Worm (Caenorhabditis elegans) whole organism, mixed stage, embryonic: ENCODE results near the gene col-74.
A peak's percentile ranks its signal among the peaks of the same experiment; 100 is the strongest.

Experiments
- M03D4.4 ChIP-seq: sonication (generic microtip); optimal IDR thresholded peaks from 2 replicates; lab custom pipeline; 2017; ENCODE audit warnings: mild to moderate bottlenecking, missing genetic modification characterization, missing compliant biosample characterization
- bed-3 ChIP-seq: fragments of 200-800 bp; sonication (Bioruptor generic); optimal IDR thresholded peaks from 3 replicates; lab custom pipeline; 2018; ENCODE audit warnings: mild to moderate bottlenecking, missing genetic modification characterization, moderate library complexity, missing compliant biosample characterization
- blmp-1 ChIP-seq: fragments of 150-350 bp; optimal IDR thresholded peaks from 2 replicates; lab custom pipeline; 2014; ENCODE audit warnings: missing biosample characterization, missing genetic modification characterization
- ceh-39 ChIP-seq: fragments of 150-350 bp; optimal IDR thresholded peaks from 2 replicates; lab custom pipeline; 2014; ENCODE audit warnings: missing biosample characterization, missing genetic modification characterization
- ceh-43 ChIP-seq: fragments of 200-800 bp; sonication (Bioruptor generic); optimal IDR thresholded peaks from 2 replicates; lab custom pipeline; 2018; ENCODE audit warnings: mild to moderate bottlenecking, missing genetic modification characterization, moderate library complexity, missing compliant biosample characterization
- ceh-83 ChIP-seq: fragments of 200-800 bp; sonication (Bioruptor generic); optimal IDR thresholded peaks from 2 replicates; lab custom pipeline; 2018; ENCODE audit warnings: mild to moderate bottlenecking, missing genetic modification characterization, missing compliant biosample characterization
- ces-1 ChIP-seq: fragments of 150-350 bp; optimal IDR thresholded peaks from 2 replicates; lab custom pipeline; 2014; ENCODE audit warnings: missing biosample characterization, missing genetic modification reagents, missing genetic modification characterization
- cnd-1 ChIP-seq: fragments of 200-800 bp; sonication (Bioruptor generic); optimal IDR thresholded peaks from 2 replicates; lab custom pipeline; 2018; ENCODE audit warnings: mild to moderate bottlenecking, missing genetic modification characterization, missing compliant biosample characterization
- drap-1 ChIP-seq: fragments of 200-800 bp; sonication (Bioruptor generic); optimal IDR thresholded peaks from 3 replicates; lab custom pipeline; 2018; ENCODE audit warnings: mild to moderate bottlenecking, missing genetic modification characterization, missing compliant biosample characterization
- elt-1 ChIP-seq: sonication (generic microtip); optimal IDR thresholded peaks from 2 replicates; lab custom pipeline; 2017; ENCODE audit warnings: missing genetic modification characterization, mild to moderate bottlenecking, missing compliant biosample characterization, antibody characterized with exemption, moderate library complexity, borderline replicate concordance; ENCODE audit not compliant: insufficient read depth
- elt-3 ChIP-seq: fragments of 150-350 bp; optimal IDR thresholded peaks from 2 replicates; lab custom pipeline; 2014; ENCODE audit warnings: missing biosample characterization, missing genetic modification characterization
- flh-1 ChIP-seq: fragments of 200-800 bp; sonication (Bioruptor generic); optimal IDR thresholded peaks from 2 replicates; lab custom pipeline; 2018; ENCODE audit warnings: mild to moderate bottlenecking, missing genetic modification characterization, moderate library complexity, missing compliant biosample characterization
- ham-2 ChIP-seq: fragments of 200-800 bp; sonication (Bioruptor generic); optimal IDR thresholded peaks from 2 replicates; lab custom pipeline; 2018; ENCODE audit warnings: mild to moderate bottlenecking, missing genetic modification characterization, missing compliant biosample characterization
- hlh-1 ChIP-seq: fragments of 150-350 bp; optimal IDR thresholded peaks from 2 replicates; lab custom pipeline; 2014; ENCODE audit warnings: missing biosample characterization, missing genetic modification reagents, missing genetic modification characterization
- lin-13 ChIP-seq: fragments of 150-350 bp; optimal IDR thresholded peaks from 2 replicates; lab custom pipeline; 2014; ENCODE audit warnings: missing biosample characterization, missing genetic modification characterization
- lin-32 ChIP-seq: fragments of 200-800 bp; sonication (Bioruptor generic); optimal IDR thresholded peaks from 2 replicates; lab custom pipeline; 2018; ENCODE audit warnings: mild to moderate bottlenecking, missing genetic modification characterization, missing compliant biosample characterization
- lsy-2 ChIP-seq: fragments of 150-350 bp; optimal IDR thresholded peaks from 2 replicates; lab custom pipeline; 2014; ENCODE audit warnings: missing biosample characterization, missing genetic modification characterization
- mab-5 ChIP-seq: fragments of 150-350 bp; optimal IDR thresholded peaks from 2 replicates; lab custom pipeline; 2014; ENCODE audit warnings: missing biosample characterization, missing genetic modification characterization
- mep-1 ChIP-seq: fragments of 150-350 bp; optimal IDR thresholded peaks from 2 replicates; lab custom pipeline; 2017; ENCODE audit warnings: missing biosample characterization, missing genetic modification reagents, missing genetic modification characterization, inconsistent platforms
- mls-2 ChIP-seq: sonication (generic microtip); optimal IDR thresholded peaks from 2 replicates; lab custom pipeline; 2016; ENCODE audit warnings: mild to moderate bottlenecking, missing genetic modification characterization, moderate library complexity, missing compliant biosample characterization
- nhr-12 ChIP-seq: fragments of 150-350 bp; optimal IDR thresholded peaks from 2 replicates; lab custom pipeline; 2014; ENCODE audit warnings: missing biosample characterization, missing genetic modification characterization
- nhr-2 ChIP-seq: fragments of 150-350 bp; optimal IDR thresholded peaks from 2 replicates; lab custom pipeline; 2014; ENCODE audit warnings: missing biosample characterization, missing genetic modification characterization
- nhr-237 ChIP-seq: fragments of 150-350 bp; optimal IDR thresholded peaks from 2 replicates; lab custom pipeline; 2014; ENCODE audit warnings: missing biosample characterization, missing genetic modification characterization
- nhr-28 ChIP-seq: fragments of 150-350 bp; optimal IDR thresholded peaks from 2 replicates; lab custom pipeline; 2014; ENCODE audit warnings: missing biosample characterization, missing genetic modification characterization
- nhr-76 ChIP-seq: sonication (generic microtip); optimal IDR thresholded peaks from 2 replicates; lab custom pipeline; 2017; ENCODE audit warnings: missing biosample characterization, missing genetic modification characterization
- pha-4 ChIP-seq: fragments of 150-350 bp; optimal IDR thresholded peaks from 2 replicates; lab custom pipeline; 2018; ENCODE audit warnings: missing biosample characterization, missing genetic modification reagents, missing genetic modification characterization
- sem-2 ChIP-seq: fragments of 200-800 bp; sonication (Bioruptor generic); optimal IDR thresholded peaks from 2 replicates; lab custom pipeline; 2018; ENCODE audit warnings: mild to moderate bottlenecking, missing genetic modification characterization, missing compliant biosample characterization
- snpc-4 ChIP-seq: fragments of 150-350 bp; optimal IDR thresholded peaks from 2 replicates; lab custom pipeline; 2014; ENCODE audit warnings: missing biosample characterization, missing genetic modification characterization
- sptf-1 ChIP-seq: sonication (generic microtip); optimal IDR thresholded peaks from 2 replicates; lab custom pipeline; 2017; ENCODE audit warnings: mild to moderate bottlenecking, missing genetic modification characterization, moderate library complexity, missing compliant biosample characterization
- tbx-8 ChIP-seq: fragments of 200-800 bp; sonication (Bioruptor generic); optimal IDR thresholded peaks from 2 replicates; lab custom pipeline; 2018; ENCODE audit warnings: mild to moderate bottlenecking, missing genetic modification characterization, moderate library complexity, missing compliant biosample characterization
- unc-120 ChIP-seq: sonication (generic microtip); optimal IDR thresholded peaks from 2 replicates; lab custom pipeline; 2017; ENCODE audit warnings: missing genetic modification characterization, missing compliant biosample characterization; ENCODE audit not compliant: poor library complexity, severe bottlenecking
- unc-39 ChIP-seq: fragments of 150-350 bp; optimal IDR thresholded peaks from 2 replicates; lab custom pipeline; 2014; ENCODE audit warnings: missing biosample characterization, missing genetic modification characterization
- unc-62 ChIP-seq: fragments of 150-350 bp; optimal IDR thresholded peaks from 2 replicates; lab custom pipeline; 2014; ENCODE audit warnings: missing biosample characterization, missing genetic modification reagents, missing genetic modification characterization
- zip-8 ChIP-seq: fragments of 150-350 bp; optimal IDR thresholded peaks from 2 replicates; lab custom pipeline; 2014; ENCODE audit warnings: missing biosample characterization, missing genetic modification characterization
- ztf-11 ChIP-seq: fragments of 150-350 bp; optimal IDR thresholded peaks from 2 replicates; lab custom pipeline; 2014; ENCODE audit warnings: missing biosample characterization, missing genetic modification characterization

col-74 gene

DNA sequence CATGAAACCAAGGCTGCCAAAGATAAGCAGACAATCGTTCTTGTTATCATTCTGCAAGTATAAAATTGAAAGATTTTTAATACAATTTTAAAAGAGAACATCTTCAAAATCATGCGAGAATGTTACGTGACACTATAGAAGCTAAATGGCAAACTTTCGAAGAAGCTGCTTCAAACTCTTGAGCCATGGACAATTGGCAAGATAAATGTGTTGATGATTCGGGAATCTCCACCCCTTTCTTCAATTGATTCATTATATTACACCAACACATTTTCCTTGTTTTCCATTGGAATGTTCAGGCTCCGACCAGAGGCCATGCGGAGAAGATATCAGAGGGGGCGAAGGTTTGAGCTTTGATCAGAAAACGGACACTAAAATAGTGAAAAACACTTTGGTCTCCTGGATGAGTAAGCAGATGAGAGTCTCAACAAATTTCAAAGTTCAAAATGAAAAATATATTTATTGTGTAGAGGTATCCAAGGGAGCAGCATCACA, 10.9 kb downstream of the col-74 start, which contains the start of gene lec-5:
Gene lec-5, minus strand, starts transcription at position 51 of the 495 bp plus-strand sequence.
- TF ChIP-seq unc-62 (GFP tag; lab: Kevin White, UChicago), result peak; percentile 76
- no peak for TF ChIP-seq lin-32
- no peak for TF ChIP-seq blmp-1 (tag; lab: Kevin White, UChicago)
- TF ChIP-seq hlh-1, result peak; percentile 55
- peak; percentile 75 for TF ChIP-seq unc-120 (tag; lab: Kevin White, UChicago)
- TF ChIP-seq mab-5 (tag; lab: Kevin White, UChicago), result peak; percentile 58

DNA sequence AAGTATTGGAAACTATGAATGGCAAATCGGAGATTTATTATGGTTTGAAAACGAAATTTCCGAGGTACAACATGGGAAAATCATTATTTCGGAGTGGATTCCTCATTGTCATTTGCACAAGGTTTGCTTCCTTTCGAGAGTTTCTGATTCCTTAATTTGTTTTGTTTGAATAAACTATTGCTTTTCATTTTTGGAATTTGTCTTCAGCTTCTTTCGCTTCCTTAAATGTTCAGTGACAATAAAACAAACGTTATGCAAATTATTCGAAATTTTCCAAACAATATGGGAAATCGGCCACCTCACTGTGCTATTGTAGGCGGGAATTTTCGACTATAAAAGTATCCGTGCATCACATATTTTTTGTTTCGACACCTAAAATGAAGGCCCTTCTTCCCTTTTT, 11.7 kb downstream of the col-74 start, which contains the start of gene nep-25:
Gene nep-25, plus strand, starts transcription at position 375 of the 400 bp plus-strand sequence.
- no peak for TF ChIP-seq zip-8
- no peak for TF ChIP-seq bed-3 (GFP tag; lab: Kevin White, UChicago)
- no peak for TF ChIP-seq nhr-2 (tag; lab: Kevin White, UChicago)
- no peak for TF ChIP-seq drap-1
- no peak for TF ChIP-seq ceh-43
- TF ChIP-seq mep-1 (tag; lab: Kevin White, UChicago), result no peak
- TF ChIP-seq M03D4.4 (tag; lab: Kevin White, UChicago), result no peak
- TF ChIP-seq mab-5 (tag; lab: Kevin White, UChicago), result no peak
- TF ChIP-seq unc-120 (tag; lab: Kevin White, UChicago), result no peak

DNA sequence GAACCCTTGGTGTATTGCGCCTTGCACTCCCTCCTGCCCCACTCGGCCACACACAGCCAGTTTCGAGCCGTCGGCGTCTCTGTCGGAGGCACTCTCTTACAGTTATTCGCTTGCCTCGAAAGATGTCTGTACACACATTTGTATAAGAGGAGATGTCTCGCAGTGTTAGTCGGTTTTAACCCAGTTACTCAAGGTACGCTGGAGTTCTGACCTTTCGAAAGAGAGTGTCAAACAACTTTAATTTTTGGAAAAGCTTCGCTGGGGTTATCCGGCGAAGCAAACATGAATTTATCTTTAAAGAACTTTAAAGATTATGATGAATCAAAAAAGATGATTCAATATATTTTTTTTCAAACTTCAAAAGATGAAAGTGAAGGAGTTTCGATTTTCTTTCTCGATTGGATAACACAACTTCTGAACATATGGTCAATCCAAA, 14.5 kb downstream of the col-74 start:
- peak; percentile 87 for TF ChIP-seq tbx-8 (GFP tag; lab: Kevin White, UChicago)
- TF ChIP-seq nhr-76 (tag; lab: Kevin White, UChicago), result no peak
- TF ChIP-seq bed-3 (GFP tag; lab: Kevin White, UChicago), result peak; percentile 55
- TF ChIP-seq mls-2 (tag; lab: Kevin White, UChicago), result peak; percentile 95
- TF ChIP-seq nhr-2 (tag; lab: Kevin White, UChicago), result peak; percentile 76
- peak; percentile 64 for TF ChIP-seq lin-32
- peak; percentile 90 for TF ChIP-seq unc-62 (GFP tag; lab: Kevin White, UChicago)
- TF ChIP-seq ztf-11 (tag; lab: Kevin White, UChicago), result peak; percentile 80
- peak; percentile 75 for TF ChIP-seq elt-3 (tag; lab: Kevin White, UChicago)
- TF ChIP-seq hlh-1, result peak; percentile 81
- TF ChIP-seq lin-13, result peak; percentile 86
- no peak for TF ChIP-seq snpc-4 (tag; lab: Kevin White, UChicago)
- TF ChIP-seq blmp-1 (tag; lab: Kevin White, UChicago), result peak; percentile 24
- peak; percentile 73 for TF ChIP-seq ceh-43
- TF ChIP-seq ceh-83 (GFP tag; lab: Kevin White, UChicago), result peak; percentile 89
- peak; percentile 74 for TF ChIP-seq unc-39 (tag; lab: Kevin White, UChicago)
- peak; percentile 89 for TF ChIP-seq ham-2 (GFP tag; lab: Kevin White, UChicago)
- peak; percentile 11 for TF ChIP-seq flh-1 (GFP tag; lab: Kevin White, UChicago)
- no peak for TF ChIP-seq zip-8
- peak; percentile 100 for TF ChIP-seq ces-1 (GFP tag; lab: Kevin White, UChicago)
- TF ChIP-seq nhr-237, result peak; percentile 98
- peak; percentile 92 for TF ChIP-seq ceh-39 (tag; lab: Kevin White, UChicago)
- peak; percentile 92 for TF ChIP-seq unc-120 (tag; lab: Kevin White, UChicago)
- peak; percentile 92 for TF ChIP-seq mab-5 (tag; lab: Kevin White, UChicago)
- TF ChIP-seq cnd-1 (tag; lab: Kevin White, UChicago), result peak; percentile 87
- peak; percentile 81 for TF ChIP-seq sem-2
- TF ChIP-seq pha-4 (tag; lab: Kevin White, UChicago), result peak; percentile 97
- TF ChIP-seq mep-1 (tag; lab: Kevin White, UChicago), result peak; percentile 99
- peak; percentile 92 for TF ChIP-seq drap-1
- peak; percentile 84 for TF ChIP-seq lsy-2 (tag; lab: Kevin White, UChicago)
- peak; percentile 9 for TF ChIP-seq nhr-12 (tag; lab: Kevin White, UChicago)
- TF ChIP-seq M03D4.4 (tag; lab: Kevin White, UChicago), result peak; percentile 82
- peak; percentile 57 for TF ChIP-seq elt-1 (tag; lab: Kevin White, UChicago)
- peak; percentile 49 for TF ChIP-seq nhr-28 (tag; lab: Kevin White, UChicago)
- TF ChIP-seq sptf-1 (tag; lab: Kevin White, UChicago), result peak; percentile 92
